Worm (Caenorhabditis elegans): ENCODE data around the gene Y67D8C.7.

Y67D8C.7 gene

DNA sequence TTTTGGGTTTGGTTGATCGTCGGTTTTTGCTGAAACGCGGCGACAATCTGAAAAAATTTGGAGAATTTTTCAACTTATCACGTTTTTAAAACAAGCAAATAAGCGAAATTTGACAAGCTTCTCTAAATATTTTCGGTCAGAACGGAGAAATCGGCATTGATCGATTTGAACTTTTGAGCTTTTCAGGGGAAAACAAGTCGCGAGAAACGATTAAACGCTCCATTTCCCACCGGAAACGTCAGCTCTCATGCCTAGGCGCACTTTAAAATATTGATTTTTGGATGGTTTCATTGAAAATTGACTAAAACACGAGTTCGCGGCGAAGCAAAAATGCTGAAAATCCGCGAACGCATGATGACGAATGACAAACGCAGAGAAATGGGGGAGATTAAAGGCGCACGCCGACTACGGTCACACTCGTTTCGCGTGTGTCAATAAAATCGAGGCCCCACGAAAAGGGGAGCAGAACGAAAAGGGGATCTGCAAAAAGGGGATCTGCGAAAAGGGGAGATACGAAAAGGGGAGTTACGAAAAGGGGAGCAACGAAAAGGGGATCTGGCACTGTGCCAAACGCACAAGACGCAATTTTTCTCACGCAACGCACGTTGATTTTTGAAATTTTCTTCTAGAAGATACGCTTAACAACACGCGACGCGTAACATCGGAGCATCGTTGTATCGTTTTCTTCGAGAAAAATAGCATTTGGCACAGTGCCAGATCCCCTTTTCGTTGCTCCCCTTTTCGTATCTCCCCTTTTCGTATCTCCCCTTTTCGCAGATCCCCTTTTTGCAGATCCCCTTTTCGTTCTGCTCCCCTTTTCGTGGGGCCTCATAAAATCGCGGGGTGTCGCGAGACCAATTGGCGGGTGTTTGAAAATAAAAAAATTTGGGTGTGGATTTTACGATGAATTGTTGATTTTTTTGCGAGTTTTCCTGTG lies 16.4 kb downstream of the Y67D8C.7 start, which contains the start of gene eel-1:
Gene eel-1, minus strand, starts transcription at position 51 of the 937 bp plus-strand sequence.
- TF ChIP-seq scrt-1 (GFP tag; IDR thresholded peaks at IDR 0.05) (peak; percentile 86), tra-4 (tag; optimal IDR thresholded peaks at IDR 0.05) (peak; percentile 55), tbx-37 (GFP tag; conservative IDR thresholded peaks at IDR 0.05) (peak; percentile 93), F13C5.2 (tag; optimal IDR thresholded peaks at IDR 0.05) (peak; percentile 38), ets-7 (tag; optimal IDR thresholded peaks at IDR 0.05) (peak; percentile 92), B0310.2 (tag; optimal IDR thresholded peaks at IDR 0.05) (peak; percentile 59), ceh-13 (GFP tag; optimal IDR thresholded peaks at IDR 0.05) (peak; percentile 43), hmg-4 (GFP tag; optimal IDR thresholded peaks at IDR 0.05) (peak; percentile 84), aly-1 (tag; optimal IDR thresholded peaks at IDR 0.05) (peak; percentile 70), tbx-11 (GFP tag; IDR thresholded peaks at IDR 0.05) (peak; percentile 89), flt-1 (GFP tag; IDR thresholded peaks at IDR 0.05) (peak; percentile 80), pes-1 (GFP tag; IDR thresholded peaks at IDR 0.05) (peak; percentile 92), ceh-36 (tag; optimal IDR thresholded peaks at IDR 0.05) (peak; percentile 42), sea-1 (GFP tag; conservative IDR thresholded peaks at IDR 0.05) (peak; percentile 90), hnd-1 (tag; optimal IDR thresholded peaks at IDR 0.05) (peak; percentile 71)

DNA sequence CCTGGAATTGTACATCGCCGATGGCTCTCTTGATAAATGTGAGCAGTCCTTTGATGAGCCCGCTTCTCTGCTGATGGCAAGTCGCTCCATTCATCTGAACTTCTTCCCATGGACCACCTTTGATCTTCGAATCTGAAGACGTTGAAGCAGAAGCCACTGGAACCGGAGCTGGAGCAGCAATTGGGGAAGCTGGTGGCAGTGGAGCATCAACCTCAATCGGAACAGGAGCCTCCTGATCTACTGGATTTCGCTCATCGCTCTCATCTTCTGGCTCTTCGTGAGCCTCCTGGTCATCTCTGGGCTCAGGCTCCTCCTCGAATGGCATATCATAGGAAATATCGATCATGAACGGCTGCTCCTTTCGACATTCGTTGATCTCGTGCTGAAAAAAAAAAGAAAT lies 19.8 kb downstream of the Y67D8C.7 start:
- TF ChIP-seq scrt-1 (GFP tag; IDR thresholded peaks at IDR 0.05) (no peak), ama-1 (optimal IDR thresholded peaks at IDR 0.05) (no peak), ceh-36 (tag; optimal IDR thresholded peaks at IDR 0.05) (no peak), ceh-13 (GFP tag; optimal IDR thresholded peaks at IDR 0.05) (no peak), tbx-37 (GFP tag; conservative IDR thresholded peaks at IDR 0.05) (no peak)

ce11 chrIV:3046009-3046408 lies 20.7 kb downstream of the Y67D8C.7 start:
- TF ChIP-seq pes-1 (GFP tag; IDR thresholded peaks at IDR 0.05) (no peak), ceh-36 (tag; optimal IDR thresholded peaks at IDR 0.05) (no peak)

- TF ChIP-seq F13C5.2 (tag; optimal IDR thresholded peaks at IDR 0.05) (no peak), hmg-4 (GFP tag; optimal IDR thresholded peaks at IDR 0.05) (no peak), flt-1 (GFP tag; IDR thresholded peaks at IDR 0.05) (no peak), ceh-13 (GFP tag; optimal IDR thresholded peaks at IDR 0.05) (no peak), ama-1 (optimal IDR thresholded peaks at IDR 0.05) (no peak), ets-7 (tag; optimal IDR thresholded peaks at IDR 0.05) (no peak), ceh-36 (tag; optimal IDR thresholded peaks at IDR 0.05) (no peak), tbx-37 (GFP tag; conservative IDR thresholded peaks at IDR 0.05) (no peak), tra-4 (tag; optimal IDR thresholded peaks at IDR 0.05) (no peak), hmbx-1 (tag; optimal IDR thresholded peaks at IDR 0.05) (no peak), aly-1 (tag; optimal IDR thresholded peaks at IDR 0.05) (no peak), pes-1 (GFP tag; IDR thresholded peaks at IDR 0.05) (no peak), hnd-1 (tag; optimal IDR thresholded peaks at IDR 0.05) (no peak), scrt-1 (GFP tag; IDR thresholded peaks at IDR 0.05) (no peak), sea-1 (GFP tag; conservative IDR thresholded peaks at IDR 0.05) (no peak), tbx-11 (GFP tag; IDR thresholded peaks at IDR 0.05) (no peak), B0310.2 (tag; optimal IDR thresholded peaks at IDR 0.05) (no peak)
These were observed 22.6 kb downstream of the Y67D8C.7 start for ce11 chrIV:3044158-3044557.

- TF ChIP-seq ceh-36 (tag; optimal IDR thresholded peaks at IDR 0.05) (no peak), flt-1 (GFP tag; IDR thresholded peaks at IDR 0.05) (no peak), aly-1 (tag; optimal IDR thresholded peaks at IDR 0.05) (no peak), sea-1 (GFP tag; conservative IDR thresholded peaks at IDR 0.05) (no peak), B0310.2 (tag; optimal IDR thresholded peaks at IDR 0.05) (no peak), ets-7 (tag; optimal IDR thresholded peaks at IDR 0.05) (no peak), pes-1 (GFP tag; IDR thresholded peaks at IDR 0.05) (no peak), tbx-11 (GFP tag; IDR thresholded peaks at IDR 0.05) (no peak), tra-4 (tag; optimal IDR thresholded peaks at IDR 0.05) (no peak), F13C5.2 (tag; optimal IDR thresholded peaks at IDR 0.05) (no peak), scrt-1 (GFP tag; IDR thresholded peaks at IDR 0.05) (no peak), hnd-1 (tag; optimal IDR thresholded peaks at IDR 0.05) (no peak), hmg-4 (GFP tag; optimal IDR thresholded peaks at IDR 0.05) (no peak), hmbx-1 (tag; optimal IDR thresholded peaks at IDR 0.05) (no peak), tbx-37 (GFP tag; conservative IDR thresholded peaks at IDR 0.05) (no peak), ceh-13 (GFP tag; optimal IDR thresholded peaks at IDR 0.05) (no peak)
These were observed 28.0 kb downstream of the Y67D8C.7 start for ce11 chrIV:3038740-3039139.

DNA sequence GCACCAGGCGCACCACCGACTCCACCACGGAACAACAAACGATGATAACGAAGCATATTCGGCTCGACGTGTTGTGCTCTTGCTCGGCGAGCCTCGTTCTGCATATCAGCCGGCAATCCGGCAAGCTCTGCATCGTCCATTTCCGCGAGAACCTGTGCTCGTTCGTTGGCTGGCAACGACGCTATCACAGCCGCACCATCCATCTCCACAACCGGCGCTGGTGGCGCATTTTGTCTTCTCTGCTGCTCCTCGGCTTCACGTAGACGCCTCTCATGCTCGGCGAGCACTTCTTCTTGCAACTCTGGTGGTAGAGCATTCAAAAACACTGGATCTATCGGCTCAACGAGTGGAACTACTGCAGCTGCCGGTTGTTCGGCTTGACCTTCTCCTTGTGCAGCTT lies 28.8 kb downstream of the Y67D8C.7 start:
- TF ChIP-seq tbx-11 (GFP tag; IDR thresholded peaks at IDR 0.05) (no peak), ceh-36 (tag; optimal IDR thresholded peaks at IDR 0.05) (no peak), hnd-1 (tag; optimal IDR thresholded peaks at IDR 0.05) (no peak), tra-4 (tag; optimal IDR thresholded peaks at IDR 0.05) (no peak)

- TF ChIP-seq pes-1 (GFP tag; IDR thresholded peaks at IDR 0.05): no peak
- no peak for TF ChIP-seq tbx-37 (GFP tag; conservative IDR thresholded peaks at IDR 0.05)
- TF ChIP-seq sea-1 (GFP tag; conservative IDR thresholded peaks at IDR 0.05): no peak
- no peak for TF ChIP-seq hmg-4 (GFP tag; optimal IDR thresholded peaks at IDR 0.05)
- no peak for TF ChIP-seq ama-1 (optimal IDR thresholded peaks at IDR 0.05)
- TF ChIP-seq hmbx-1 (tag; optimal IDR thresholded peaks at IDR 0.05): no peak
- no peak for TF ChIP-seq scrt-1 (GFP tag; IDR thresholded peaks at IDR 0.05)
- TF ChIP-seq tra-4 (tag; optimal IDR thresholded peaks at IDR 0.05): no peak
- no peak for TF ChIP-seq ceh-36 (tag; optimal IDR thresholded peaks at IDR 0.05)
- TF ChIP-seq flt-1 (GFP tag; IDR thresholded peaks at IDR 0.05): no peak
- TF ChIP-seq ceh-13 (GFP tag; optimal IDR thresholded peaks at IDR 0.05): no peak
- TF ChIP-seq F13C5.2 (tag; optimal IDR thresholded peaks at IDR 0.05): no peak
- TF ChIP-seq ets-7 (tag; optimal IDR thresholded peaks at IDR 0.05): no peak
These were observed 31.4 kb downstream of the Y67D8C.7 start for ce11 chrIV:3035375-3035774.
